Fruit fly (Drosophila melanogaster) whole organism, embryonic: ENCODE results near the gene SKIP.

ENCODE experiments used
- Antp ChIP-seq: fragments of 200-800 bp; sonication (Bioruptor generic); optimal IDR thresholded peaks from 3 replicates; lab custom pipeline; 2016; ENCODE audit warnings: missing biosample characterization, missing genetic modification characterization
- Blimp-1 ChIP-seq: fragments of 200-800 bp; sonication (Bioruptor generic); optimal IDR thresholded peaks from 3 replicates; lab custom pipeline; 2018; ENCODE audit warnings: missing biosample characterization, missing genetic modification characterization, mild to moderate bottlenecking, moderate library complexity, missing genetic modification reagents
- CG10979 ChIP-seq: fragments of 200-800 bp; sonication (Bioruptor generic); optimal IDR thresholded peaks from 2 replicates; lab custom pipeline; 2018; ENCODE audit warnings: missing biosample characterization, mild to moderate bottlenecking, missing genetic modification characterization, moderate library complexity
- CG11247 ChIP-seq: fragments of 200-800 bp; sonication (Bioruptor generic); IDR thresholded peaks from 2 replicates; pipeline ENCODE4 v1.3.6; 2022; ENCODE audit warnings: missing biosample characterization, missing genetic modification characterization
- CG12391 ChIP-seq: fragments of 200-800 bp; sonication (Bioruptor generic); optimal IDR thresholded peaks from 3 replicates; lab custom pipeline; 2018; ENCODE audit warnings: missing biosample characterization, mild to moderate bottlenecking, missing genetic modification characterization, moderate library complexity
- CG13296 ChIP-seq: fragments of 200-800 bp; sonication (Bioruptor generic); optimal IDR thresholded peaks from 3 replicates; lab custom pipeline; 2018; ENCODE audit warnings: missing biosample characterization, mild to moderate bottlenecking, missing genetic modification characterization
- CG15514 ChIP-seq: fragments of 200-800 bp; sonication (Bioruptor generic); optimal IDR thresholded peaks from 3 replicates; lab custom pipeline; 2017; ENCODE audit warnings: missing biosample characterization, missing genetic modification characterization, mild to moderate bottlenecking, moderate library complexity, missing genetic modification reagents
- CG17361 ChIP-seq: fragments of 200-800 bp; sonication (Bioruptor generic); IDR thresholded peaks from 3 replicates; pipeline ENCODE4 v1.3.6; 2022; ENCODE audit warnings: missing biosample characterization, missing genetic modification characterization
- CG17829 ChIP-seq: fragments of 200-800 bp; optimal IDR thresholded peaks from 2 replicates; lab custom pipeline; 2019; ENCODE audit warnings: missing biosample characterization, mild to moderate bottlenecking, missing genetic modification characterization, moderate library complexity
- CG18262 ChIP-seq: fragments of 200-800 bp; optimal IDR thresholded peaks from 3 replicates; lab custom pipeline; 2019; ENCODE audit warnings: missing biosample characterization, mild to moderate bottlenecking, missing genetic modification characterization, moderate library complexity
- CG2202 ChIP-seq: fragments of 200-800 bp; sonication (Bioruptor generic); optimal IDR thresholded peaks from 2 replicates; lab custom pipeline; 2018; ENCODE audit warnings: missing biosample characterization, mild to moderate bottlenecking, missing genetic modification characterization
- CG2712 ChIP-seq: fragments of 200-800 bp; optimal IDR thresholded peaks from 3 replicates; lab custom pipeline; 2019; ENCODE audit warnings: missing biosample characterization, mild to moderate bottlenecking, missing genetic modification characterization, moderate library complexity
- CG30020 ChIP-seq: fragments of 200-800 bp; optimal IDR thresholded peaks from 2 replicates; lab custom pipeline; 2019; ENCODE audit warnings: missing biosample characterization, mild to moderate bottlenecking, missing genetic modification characterization, moderate library complexity
- CG5180 ChIP-seq: fragments of 200-800 bp; sonication (Bioruptor generic); optimal IDR thresholded peaks from 3 replicates; lab custom pipeline; 2017; ENCODE audit warnings: missing biosample characterization, missing genetic modification characterization, mild to moderate bottlenecking, moderate library complexity, missing genetic modification reagents
- CG5245 ChIP-seq: fragments of 200-800 bp; sonication (Bioruptor generic); optimal IDR thresholded peaks from 3 replicates; lab custom pipeline; 2016; ENCODE audit warnings: missing biosample characterization, missing genetic modification characterization
- CG9797 ChIP-seq: fragments of 200-800 bp; sonication (Bioruptor generic); optimal IDR thresholded peaks from 3 replicates; lab custom pipeline; 2018; ENCODE audit warnings: missing biosample characterization, mild to moderate bottlenecking, missing genetic modification characterization
- D ChIP-seq, 2 experiments: fragments of 200-800 bp in 1 of 2; fragments of >200 bp in 1 of 2; sonication (Bioruptor generic) in 1 of 2; optimal IDR thresholded peaks; 2 replicates in 1 of 2; 3 replicates in 1 of 2; lab custom pipeline; 2017; ENCODE audit warnings: mild to moderate bottlenecking in 1 of 2, missing biosample characterization in 1 of 2, missing genetic modification characterization in 1 of 2, missing genetic modification reagents in 1 of 2
- D19A ChIP-seq: fragments of 200-800 bp; optimal IDR thresholded peaks from 3 replicates; lab custom pipeline; 2019; ENCODE audit warnings: missing biosample characterization, mild to moderate bottlenecking, missing genetic modification characterization, moderate library complexity
- D19B ChIP-seq: fragments of 200-800 bp; sonication (Bioruptor generic); optimal IDR thresholded peaks from 2 replicates; lab custom pipeline; 2017; ENCODE audit warnings: missing biosample characterization, mild to moderate bottlenecking, missing genetic modification characterization
- Drgx ChIP-seq: fragments of 200-800 bp; sonication (Bioruptor generic); IDR thresholded peaks from 2 replicates; pipeline ENCODE4 v1.3.6; 2022; ENCODE audit warnings: missing biosample characterization, missing genetic modification characterization
- Gug ChIP-seq: fragments of 200-800 bp; sonication (Bioruptor generic); IDR thresholded peaks from 4 replicates; pipeline ENCODE4 v1.3.6; 2022; ENCODE audit warnings: missing biosample characterization, missing genetic modification characterization
- Ptx1 ChIP-seq: fragments of 200-800 bp; sonication (Bioruptor generic); IDR thresholded peaks from 2 replicates; pipeline ENCODE4 v1.3.6; 2022; ENCODE audit warnings: missing biosample characterization, missing genetic modification characterization
- Vsx1 ChIP-seq: fragments of 200-800 bp; sonication (Bioruptor generic); optimal IDR thresholded peaks from 2 replicates; lab custom pipeline; 2017; ENCODE audit warnings: missing biosample characterization, mild to moderate bottlenecking, missing genetic modification characterization, missing genetic modification reagents
- Xrp1 ChIP-seq: fragments of 200-800 bp; sonication (Bioruptor generic); IDR thresholded peaks from 2 replicates; pipeline ENCODE4 v1.3.6; 2022; ENCODE audit warnings: missing biosample characterization, missing genetic modification characterization
- ab ChIP-seq: fragments of 200-800 bp; sonication (Bioruptor generic); optimal IDR thresholded peaks from 2 replicates; lab custom pipeline; 2016; ENCODE audit warnings: missing biosample characterization, missing genetic modification characterization
- ato ChIP-seq: fragments of 200-800 bp; sonication (Bioruptor generic); IDR thresholded peaks from 2 replicates; pipeline ENCODE4 v1.3.6; 2022; ENCODE audit warnings: missing biosample characterization, missing genetic modification characterization; ENCODE audit not compliant: partially characterized antibody
- bigmax ChIP-seq: fragments of 200-800 bp; sonication (Bioruptor generic); optimal IDR thresholded peaks from 2 replicates; lab custom pipeline; 2018; ENCODE audit warnings: missing biosample characterization, mild to moderate bottlenecking, missing genetic modification characterization
- ci ChIP-seq: fragments of 200-800 bp; sonication (Bioruptor generic); IDR thresholded peaks from 3 replicates; pipeline ENCODE4 v1.3.6; 2022; ENCODE audit warnings: missing biosample characterization, missing genetic modification characterization
- dan ChIP-seq: fragments of 200-800 bp; sonication (Bioruptor generic); IDR thresholded peaks from 2 replicates; pipeline ENCODE4 v1.3.6; 2022; ENCODE audit warnings: missing biosample characterization, missing genetic modification characterization
- ems ChIP-seq: fragments of 200-800 bp; sonication (Bioruptor generic); optimal IDR thresholded peaks from 3 replicates; lab custom pipeline; 2016; ENCODE audit warnings: missing biosample characterization, missing genetic modification characterization
- gem ChIP-seq: fragments of 200-800 bp; sonication (Bioruptor generic); optimal IDR thresholded peaks from 2 replicates; lab custom pipeline; 2019; ENCODE audit warnings: missing biosample characterization, mild to moderate bottlenecking, missing genetic modification characterization, moderate library complexity
- grau ChIP-seq: fragments of 200-800 bp; optimal IDR thresholded peaks from 3 replicates; lab custom pipeline; 2019; ENCODE audit warnings: missing biosample characterization, mild to moderate bottlenecking, missing genetic modification characterization, moderate library complexity
- hbn ChIP-seq: fragments of 200-800 bp; sonication (Bioruptor generic); IDR thresholded peaks from 2 replicates; pipeline ENCODE4 v1.3.6; 2022; ENCODE audit warnings: missing biosample characterization, missing genetic modification characterization; ENCODE audit not compliant: partially characterized antibody
- ind ChIP-seq: fragments of 200-800 bp; sonication (Bioruptor generic); optimal IDR thresholded peaks from 3 replicates; lab custom pipeline; 2016; ENCODE audit warnings: missing biosample characterization, missing genetic modification characterization
- klu ChIP-seq: fragments of 200-800 bp; sonication (Bioruptor generic); IDR thresholded peaks from 2 replicates; pipeline ENCODE4 v1.3.6; 2022; ENCODE audit warnings: missing biosample characterization, missing genetic modification characterization
- lola ChIP-seq, 3 experiments: fragments of >200 bp in 2 of 3; fragments of 200-800 bp in 1 of 3; sonication (Bioruptor generic) in 1 of 3; optimal IDR thresholded peaks; 2 replicates each; lab custom pipeline; 2017 to 2019; ENCODE audit warnings: missing biosample characterization in 3 of 3, missing genetic modification characterization in 3 of 3, mild to moderate bottlenecking in 1 of 3, moderate library complexity in 1 of 3
- lov ChIP-seq, 2 experiments: fragments of 200-800 bp in 1 of 2; fragments of >200 bp in 1 of 2; sonication (Bioruptor generic) in 1 of 2; IDR thresholded peaks in 1 of 2; optimal IDR thresholded peaks in 1 of 2; 2 replicates in 1 of 2; 3 replicates in 1 of 2; pipeline versions ENCODE4 v1.3.6 to Lab custom; 2017 to 2022; ENCODE audit warnings: missing biosample characterization in 1 of 2, missing genetic modification characterization in 1 of 2
- mirr ChIP-seq: fragments of 200-800 bp; sonication (Bioruptor generic); optimal IDR thresholded peaks from 3 replicates; lab custom pipeline; 2018; ENCODE audit warnings: missing biosample characterization, mild to moderate bottlenecking, missing genetic modification characterization
- peb ChIP-seq: fragments of 200-800 bp; sonication (Bioruptor generic); IDR thresholded peaks from 2 replicates; pipeline ENCODE4 v1.3.6; 2022; ENCODE audit warnings: missing biosample characterization, missing genetic modification characterization
- prd ChIP-seq, 3 experiments: fragments of >200 bp in 2 of 3; fragments of 200-800 bp in 1 of 3; sonication (Bioruptor generic) in 1 of 3; optimal IDR thresholded peaks in 2 of 3; IDR thresholded peaks in 1 of 3; 2 replicates in 2 of 3; 3 replicates in 1 of 3; pipeline versions ENCODE4 v1.3.6 to Lab custom; 2017 to 2022; ENCODE audit warnings: missing biosample characterization in 1 of 3, missing genetic modification characterization in 1 of 3
- psq ChIP-seq: fragments of 200-800 bp; sonication (Bioruptor generic); optimal IDR thresholded peaks from 2 replicates; lab custom pipeline; 2017; ENCODE audit warnings: missing biosample characterization, missing genetic modification characterization
- run ChIP-seq: fragments of 200-800 bp; sonication (Bioruptor generic); optimal IDR thresholded peaks from 3 replicates; lab custom pipeline; 2018; ENCODE audit warnings: missing biosample characterization, mild to moderate bottlenecking, missing genetic modification characterization
- sc ChIP-seq, 3 experiments: fragments of >200 bp in 2 of 3; fragments of 200-800 bp in 1 of 3; sonication (Bioruptor generic) in 1 of 3; optimal IDR thresholded peaks; 2 replicates in 2 of 3; 3 replicates in 1 of 3; lab custom pipeline; 2017; ENCODE audit warnings: mild to moderate bottlenecking in 1 of 3, missing biosample characterization in 1 of 3, missing genetic modification characterization in 1 of 3, missing genetic modification reagents in 1 of 3
- sens ChIP-seq: fragments of 200-800 bp; sonication (Bioruptor generic); peaks from one replicate; lab custom pipeline; 2016; ENCODE audit warnings: missing biosample characterization, missing genetic modification characterization
- seq ChIP-seq: fragments of 200-800 bp; sonication (Bioruptor generic); IDR thresholded peaks from 2 replicates; pipeline ENCODE4 v1.3.6; 2022; ENCODE audit warnings: missing biosample characterization, missing genetic modification characterization
- zf30C ChIP-seq: fragments of 200-800 bp; sonication (Bioruptor generic); optimal IDR thresholded peaks from 3 replicates; lab custom pipeline; 2018; ENCODE audit warnings: missing biosample characterization, mild to moderate bottlenecking, missing genetic modification characterization

SKIP gene

dm6 chr3R:22202457-22202856 lies 68.8 kb downstream of the SKIP start:
- TF ChIP-seq zf30C (GFP tag; lab: Kevin White, UChicago) (peak; percentile 9), psq (GFP tag; lab: Kevin White, UChicago) (no peak), sens (peak; percentile 62)

dm6 chr3R:22205523-22205922 lies 71.9 kb downstream of the SKIP start:
- TF ChIP-seq ato (no peak), gem (tag; lab: Kevin White, UChicago) (peak; percentile 19), ind (no peak), CG18262 (tag; lab: Kevin White, UChicago) (peak; percentile 24), CG5180 (GFP tag; lab: Kevin White, UChicago) (peak; percentile 0), CG12391 (tag; lab: Kevin White, UChicago) (no peak), Drgx (GFP tag; lab: Robert Waterston, UW) (peak; percentile 26; the same call in 1 of the 2 replicates), CG13296 (GFP tag; lab: Kevin White, UChicago) (no peak), Antp (GFP tag; lab: Kevin White, UChicago) (no peak), D19A (no peak), CG17361 (GFP tag; lab: Robert Waterston, UW) (0 out of 3 replicates have a peak, but pooled peaks have one; percentile 19), D19B (no peak), Ptx1 (no peak), prd (optimal IDR thresholded peaks at IDR 0.05; lab: Kevin White, UChicago) (no peak), prd (GFP tag; IDR thresholded peaks at IDR 0.05; lab: Robert Waterston, UW) (no peak), klu (GFP tag; lab: Robert Waterston, UW) (no peak), Vsx1 (no peak), CG10979 (tag; lab: Kevin White, UChicago) (peak; percentile 28), ab (GFP tag; lab: Kevin White, UChicago) (no peak), grau (no peak), peb (GFP tag; lab: Robert Waterston, UW) (no peak), lov (optimal IDR thresholded peaks at IDR 0.05; lab: Kevin White, UChicago) (no peak), lov (GFP tag; IDR thresholded peaks at IDR 0.05; lab: Robert Waterston, UW) (no peak), CG9797 (GFP tag; lab: Kevin White, UChicago) (no peak), seq (0 out of 2 replicates have a peak, but pooled peaks have one; percentile 24), ems (no peak), sens (peak; percentile 69), CG2202 (no peak), ci (GFP tag; lab: Robert Waterston, UW) (0 out of 3 replicates have a peak, but pooled peaks have one; percentile 10), bigmax (GFP tag; lab: Kevin White, UChicago) (no peak), Blimp-1 (GFP tag; lab: Kevin White, UChicago) (peak; percentile 19), Xrp1 (GFP tag; lab: Robert Waterston, UW) (no peak), run (tag; lab: Kevin White, UChicago) (no peak), lola (GFP tag; optimal IDR thresholded peaks at IDR 0.05; lab: Kevin White, UChicago) (peak in 1 of 3 experiments; percentile 17), D (optimal IDR thresholded peaks at IDR 0.05; lab: Kevin White, UChicago) (no peak), D (GFP tag; optimal IDR thresholded peaks at IDR 0.05; lab: Kevin White, UChicago) (no peak), CG15514 (GFP tag; lab: Kevin White, UChicago) (no peak), CG30020 (tag; lab: Kevin White, UChicago) (no peak), CG17829 (peak; percentile 39), sc (optimal IDR thresholded peaks at IDR 0.05; lab: Kevin White, UChicago) (no peak), sc (GFP tag; optimal IDR thresholded peaks at IDR 0.05; lab: Kevin White, UChicago) (no peak), Gug (GFP tag; lab: Robert Waterston, UW) (no peak), hbn (GFP tag; lab: Robert Waterston, UW) (no peak), CG11247 (GFP tag; lab: Robert Waterston, UW) (no peak), CG2712 (tag; lab: Kevin White, UChicago) (peak; percentile 25), mirr (no peak), CG5245 (no peak), dan (GFP tag; lab: Robert Waterston, UW) (no peak)
